Worm (Caenorhabditis elegans): ENCODE measurements around the gene K08H2.5.

Gene K08H2.5

ce11 chrX:13225111-13225905, 16.8 kb downstream of the K08H2.5 start:
- no peak for TF ChIP-seq ZK546.5 (tag; optimal IDR thresholded peaks at IDR 0.05)
- TF ChIP-seq nhr-11 (tag; optimal IDR thresholded peaks at IDR 0.05): peak; percentile 26
- TF ChIP-seq hmg-1.1 (GFP tag; IDR thresholded peaks at IDR 0.05): peak; percentile 17; the same call in 1 of the 2 replicates
- TF ChIP-seq hlh-30 (tag; optimal IDR thresholded peaks at IDR 0.05; ENCODE audit: insufficient read depth): peak; percentile 90
- TF ChIP-seq nhr-28 (tag; optimal IDR thresholded peaks at IDR 0.05): peak; percentile 46
- no peak for TF ChIP-seq zfp-3 (GFP tag; conservative IDR thresholded peaks at IDR 0.05)
- 0 out of 2 replicates have a peak, but pooled peaks have one; percentile 33 for TF ChIP-seq php-3 (GFP tag; IDR thresholded peaks at IDR 0.05)
- no peak for TF ChIP-seq Y75B8A.6 (GFP tag; IDR thresholded peaks at IDR 0.05)
- no peak for TF ChIP-seq ama-1 (optimal IDR thresholded peaks at IDR 0.05)
- peak in 1 of 2 experiments; percentile 93 for TF ChIP-seq unc-62 (GFP tag; optimal IDR thresholded peaks at IDR 0.05 in 1 of 2)
- TF ChIP-seq unc-62 (tag; optimal IDR thresholded peaks at IDR 0.05): no peak
- peak in 1 of 2 experiments; percentile 36 for TF ChIP-seq lsy-2 (tag; optimal IDR thresholded peaks at IDR 0.05)
- no peak for TF ChIP-seq tra-1 (GFP tag; IDR thresholded peaks at IDR 0.05)
- peak; percentile 34 for TF ChIP-seq mxl-3 (GFP tag; optimal IDR thresholded peaks at IDR 0.05)
- TF ChIP-seq spr-1 (tag; optimal IDR thresholded peaks at IDR 0.05): no peak
- no peak for TF ChIP-seq gei-8 (GFP tag; optimal IDR thresholded peaks at IDR 0.05)
- TF ChIP-seq nhr-48 (tag; optimal IDR thresholded peaks at IDR 0.05): no peak
- TF ChIP-seq ceh-28 (tag; optimal IDR thresholded peaks at IDR 0.05): no peak
- no peak for TF ChIP-seq lim-7 (GFP tag; IDR thresholded peaks at IDR 0.05)
- TF ChIP-seq nhr-41 (GFP tag; IDR thresholded peaks at IDR 0.05): no peak
- TF ChIP-seq hlh-11 (tag; optimal IDR thresholded peaks at IDR 0.05): peak; percentile 55
- TF ChIP-seq mep-1 (tag; optimal IDR thresholded peaks at IDR 0.05): peak; percentile 48
- TF ChIP-seq ctbp-1 (GFP tag; IDR thresholded peaks at IDR 0.05): no peak
- TF ChIP-seq daf-16 (GFP tag; optimal IDR thresholded peaks at IDR 0.05): no peak
- peak; percentile 68 for TF ChIP-seq daf-16 (tag; optimal IDR thresholded peaks at IDR 0.05)
- TF ChIP-seq lin-39 (tag; optimal IDR thresholded peaks at IDR 0.05): no peak
- no peak for TF ChIP-seq mxl-2 (GFP tag; conservative IDR thresholded peaks at IDR 0.05)
- no peak for TF ChIP-seq mdt-29 (GFP tag; IDR thresholded peaks at IDR 0.05)
- TF ChIP-seq ceh-62 (tag; optimal IDR thresholded peaks at IDR 0.05): no peak
- TF ChIP-seq T26A8.4 (GFP tag; IDR thresholded peaks at IDR 0.05): no peak
- TF ChIP-seq madf-5 (GFP tag; IDR thresholded peaks at IDR 0.05): no peak
- no peak for TF ChIP-seq nhr-25 (tag; optimal IDR thresholded peaks at IDR 0.05; ENCODE audit: borderline replicate concordance, insufficient read depth)
- TF ChIP-seq zip-11 (GFP tag; IDR thresholded peaks at IDR 0.05): no peak
- no peak for TF ChIP-seq cey-2 (tag; optimal IDR thresholded peaks at IDR 0.05; ENCODE audit: borderline replicate concordance, insufficient read depth)
- TF ChIP-seq mes-2 (tag; optimal IDR thresholded peaks at IDR 0.05; ENCODE audit: poor library complexity, severe bottlenecking): peak; percentile 61
- no peak for TF ChIP-seq nhr-237 (tag; optimal IDR thresholded peaks at IDR 0.05)
- no peak for TF ChIP-seq egl-27 (tag; optimal IDR thresholded peaks at IDR 0.05)
- TF ChIP-seq dmd-8 (GFP tag; IDR thresholded peaks at IDR 0.05): no peak
- TF ChIP-seq daf-8 (GFP tag; IDR thresholded peaks at IDR 0.05): no peak
- TF ChIP-seq hif-1 (tag; optimal IDR thresholded peaks at IDR 0.05): peak in 1 of 2 experiments; percentile 26
- no peak for TF ChIP-seq attf-4 (tag; optimal IDR thresholded peaks at IDR 0.05)
- no peak for TF ChIP-seq ceh-20 (GFP tag; IDR thresholded peaks at IDR 0.05)
- TF ChIP-seq lin-13 (GFP tag; optimal IDR thresholded peaks at IDR 0.05): no peak
- peak; percentile 40 for TF ChIP-seq nhr-6 (tag; optimal IDR thresholded peaks at IDR 0.05)
- TF ChIP-seq F37D6.2 (tag; optimal IDR thresholded peaks at IDR 0.05): no peak
- no peak for TF ChIP-seq dmd-9 (GFP tag; IDR thresholded peaks at IDR 0.05)
- no peak for TF ChIP-seq unc-39 (tag; optimal IDR thresholded peaks at IDR 0.05)
- no peak for TF ChIP-seq snpc-1.2 (GFP tag; IDR thresholded peaks at IDR 0.05)
- no peak for TF ChIP-seq Y48G9A.11 (GFP tag; IDR thresholded peaks at IDR 0.05)
- TF ChIP-seq nhr-77 (tag; optimal IDR thresholded peaks at IDR 0.05): no peak

Measured in whole organism, L4 larva.